Worm (Caenorhabditis elegans): ENCODE data around the gene R13D11.10.

DNA sequence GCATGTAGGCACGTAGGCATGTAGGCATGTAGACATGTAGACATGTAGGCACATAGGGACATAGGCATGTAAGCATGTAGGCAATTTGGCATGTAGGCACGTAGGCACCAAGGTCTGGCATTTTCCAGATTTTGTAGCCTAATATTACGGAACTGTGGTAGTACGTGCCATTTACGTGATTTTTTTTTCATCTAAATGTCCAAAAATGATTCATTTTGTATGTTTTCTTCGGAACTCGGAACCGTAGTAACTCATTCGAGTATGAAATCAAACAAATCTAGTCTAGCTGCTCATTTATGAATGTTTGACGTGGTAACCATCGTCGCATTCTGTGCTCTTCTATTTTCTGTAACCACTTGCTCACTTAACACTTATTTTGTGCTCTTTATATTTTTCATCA is 34.7 kb downstream of the R13D11.10 start, which contains the start of gene srbc-59:
- TF ChIP-seq him-1 (tag; optimal IDR thresholded peaks at IDR 0.05) (no peak), W03F9.2 (tag; optimal IDR thresholded peaks at IDR 0.05) (no peak), dao-5 (tag; optimal IDR thresholded peaks at IDR 0.05) (no peak)
